Fruit fly (Drosophila melanogaster): Measurements from ENCODE around the gene Gr10b.
A peak's percentile ranks its signal among the peaks of the same experiment; 100 is the strongest.

Gr10b gene

DNA sequence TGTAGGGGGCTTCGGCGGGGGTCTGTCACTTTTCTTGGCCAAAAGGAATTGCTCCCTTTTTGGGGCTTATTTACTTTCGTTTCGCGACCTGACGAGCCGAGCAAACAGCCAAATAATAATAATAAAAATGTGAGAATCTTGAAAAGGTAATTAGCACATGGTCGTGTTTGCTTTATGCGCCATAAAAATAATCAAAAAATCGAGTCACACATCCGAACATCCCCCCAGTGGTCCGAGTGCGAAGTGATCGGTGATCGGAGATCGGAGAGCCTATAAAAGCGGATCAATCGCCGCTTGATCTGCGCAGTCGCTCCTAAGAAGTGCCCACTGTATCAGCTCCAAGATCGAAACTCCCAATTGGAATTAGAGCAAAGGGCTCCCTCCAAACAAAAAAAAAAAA is 9.5 kb upstream of the Gr10b start, which contains the start of gene Gs2:
Gene Gs2 (plus strand): TSS at position 301 of the 400 bp plus-strand sequence.
- TF ChIP-seq OdsH (GFP tag; optimal IDR thresholded peaks at IDR 0.05) (peak; percentile 2), lola (GFP tag; optimal IDR thresholded peaks at IDR 0.05) (no peak)

DNA sequence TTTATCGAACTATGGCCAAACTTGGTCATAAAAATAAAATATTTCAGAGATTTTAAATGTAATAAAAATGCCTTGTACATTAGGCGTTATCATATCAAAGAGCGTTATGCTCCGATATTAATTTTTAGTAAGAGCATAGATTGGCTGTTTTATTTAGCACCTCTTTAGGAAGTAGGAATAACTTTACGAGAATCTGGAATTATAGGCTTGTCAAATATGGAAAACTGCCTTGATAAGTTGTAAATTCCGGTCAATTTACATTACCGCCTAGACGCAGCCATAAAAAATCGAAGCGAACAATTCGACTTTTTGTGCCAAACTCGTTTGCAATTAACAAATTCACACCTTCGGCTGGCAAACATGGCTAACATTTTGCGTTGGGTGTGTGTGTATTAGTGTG is 9.1 kb upstream of the Gr10b start:
- TF ChIP-seq Abd-B (GFP tag; optimal IDR thresholded peaks at IDR 0.05) (no peak), sv (GFP tag; optimal IDR thresholded peaks at IDR 0.05) (no peak), br (GFP tag; optimal IDR thresholded peaks at IDR 0.05) (no peak), Rel (GFP tag; optimal IDR thresholded peaks at IDR 0.05) (no peak), Rel (tag; optimal IDR thresholded peaks at IDR 0.05) (no peak), pan (optimal IDR thresholded peaks at IDR 0.05) (no peak), GATAd (GFP tag; optimal IDR thresholded peaks at IDR 0.05) (no peak), fru (GFP tag; optimal IDR thresholded peaks at IDR 0.05) (peak; percentile 35), Dif (GFP tag; optimal IDR thresholded peaks at IDR 0.05; ENCODE audit: partially characterized antibody) (no peak), CG9705 (GFP tag; optimal IDR thresholded peaks at IDR 0.05) (no peak), Dfd (GFP tag; optimal IDR thresholded peaks at IDR 0.05) (no peak), Sp1 (GFP tag; optimal IDR thresholded peaks at IDR 0.05) (peak; percentile 60), dl (GFP tag; optimal IDR thresholded peaks at IDR 0.05; ENCODE audit: insufficient read depth in 1 of 2, partially characterized antibody in 2 of 2) (no peak), CrebA (GFP tag; optimal IDR thresholded peaks at IDR 0.05; ENCODE audit: borderline replicate concordance) (no peak), CG32264 (GFP tag; optimal IDR thresholded peaks at IDR 0.05) (no peak), Jra (GFP tag; optimal IDR thresholded peaks at IDR 0.05) (no peak), Hr83 (GFP tag; optimal IDR thresholded peaks at IDR 0.05; ENCODE audit: poor library complexity, severe bottlenecking) (no peak), foxo (GFP tag; optimal IDR thresholded peaks at IDR 0.05) (peak in 1 of 2 experiments; percentile 53), woc (GFP tag; optimal IDR thresholded peaks at IDR 0.05) (no peak), h (GFP tag; optimal IDR thresholded peaks at IDR 0.05) (no peak), usp (GFP tag; optimal IDR thresholded peaks at IDR 0.05) (no peak), Mio (GFP tag; optimal IDR thresholded peaks at IDR 0.05) (no peak), psq (GFP tag; optimal IDR thresholded peaks at IDR 0.05) (no peak), dsf (GFP tag; optimal IDR thresholded peaks at IDR 0.05; ENCODE audit: borderline replicate concordance) (no peak), Hr78 (GFP tag; optimal IDR thresholded peaks at IDR 0.05) (no peak), OdsH (GFP tag; optimal IDR thresholded peaks at IDR 0.05) (no peak), rgr (GFP tag; optimal IDR thresholded peaks at IDR 0.05) (peak; percentile 2), dmrt93B (GFP tag; optimal IDR thresholded peaks at IDR 0.05) (no peak), brk (GFP tag; optimal IDR thresholded peaks at IDR 0.05) (no peak), Hnf4 (GFP tag; optimal IDR thresholded peaks at IDR 0.05) (no peak), Vsx2 (GFP tag; optimal IDR thresholded peaks at IDR 0.05; ENCODE audit: partially characterized antibody) (no peak), ey (GFP tag; optimal IDR thresholded peaks at IDR 0.05) (no peak), Myc (optimal IDR thresholded peaks at IDR 0.05) (no peak), HLH106 (tag; optimal IDR thresholded peaks at IDR 0.05) (peak; percentile 57), lola (GFP tag; optimal IDR thresholded peaks at IDR 0.05) (no peak), sage (GFP tag; optimal IDR thresholded peaks at IDR 0.05) (no peak), N (GFP tag; optimal IDR thresholded peaks at IDR 0.05) (no peak), tai (GFP tag; optimal IDR thresholded peaks at IDR 0.05) (no peak), jim (GFP tag; optimal IDR thresholded peaks at IDR 0.05) (no peak)

DNA sequence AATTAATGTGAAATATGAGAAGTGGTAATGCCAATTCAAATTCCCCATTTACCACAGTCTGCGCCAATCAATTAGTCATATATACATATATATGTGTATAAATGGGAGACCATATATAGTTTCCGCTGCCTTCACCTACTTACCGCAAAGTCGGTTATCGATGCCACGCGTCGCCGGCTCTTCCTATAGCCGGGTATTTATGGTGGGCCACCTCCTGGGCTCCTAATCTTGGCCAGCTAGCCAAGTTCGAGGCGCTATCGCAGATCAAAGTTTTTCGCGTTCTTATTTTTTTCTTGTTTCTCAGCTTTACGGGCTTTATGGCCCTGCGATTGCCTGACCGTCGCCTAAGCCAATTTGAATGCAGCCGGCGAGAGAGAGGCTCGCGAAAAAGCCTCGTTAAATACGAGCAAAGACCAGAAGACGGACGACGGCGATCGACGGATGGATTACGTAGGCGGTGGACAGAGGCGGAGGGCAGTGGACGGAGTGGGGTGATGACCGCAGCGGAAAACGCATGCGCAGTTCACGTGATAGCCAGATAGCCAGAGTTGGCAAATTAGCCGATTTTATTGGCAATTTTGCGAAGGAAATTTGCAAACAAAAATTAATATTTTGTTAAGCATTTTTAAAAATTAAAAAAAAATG is 7.9 kb upstream of the Gr10b start:
- TF ChIP-seq Rel (GFP tag; optimal IDR thresholded peaks at IDR 0.05) = no peak
- TF ChIP-seq Rel (tag; optimal IDR thresholded peaks at IDR 0.05) = no peak
- TF ChIP-seq h (GFP tag; optimal IDR thresholded peaks at IDR 0.05) = peak; percentile 10
- TF ChIP-seq CrebA (GFP tag; optimal IDR thresholded peaks at IDR 0.05; ENCODE audit: borderline replicate concordance) = no peak
- TF ChIP-seq usp (GFP tag; optimal IDR thresholded peaks at IDR 0.05) = no peak
